Fruit fly (Drosophila melanogaster) whole organism, embryonic: Measurements from ENCODE around the gene Tsp29Fa.

Experiments
- ATbp ChIP-seq: fragments of 200-800 bp; sonication (Bioruptor generic); optimal IDR thresholded peaks from 2 replicates; lab custom pipeline; 2017; ENCODE audit warnings: missing biosample characterization, mild to moderate bottlenecking, missing genetic modification characterization, missing genetic modification reagents
- Asciz ChIP-seq: fragments of 200-800 bp; sonication (Bioruptor generic); optimal IDR thresholded peaks from 2 replicates; lab custom pipeline; 2017; ENCODE audit warnings: missing biosample characterization, mild to moderate bottlenecking, missing genetic modification characterization, missing genetic modification reagents
- Atf6 ChIP-seq: fragments of 200-800 bp; sonication (Bioruptor generic); IDR thresholded peaks from 2 replicates; pipeline ENCODE4 v1.3.6; 2022; ENCODE audit warnings: missing biosample characterization, missing genetic modification characterization
- Blimp-1 ChIP-seq: fragments of 200-800 bp; sonication (Bioruptor generic); optimal IDR thresholded peaks from 3 replicates; lab custom pipeline; 2018; ENCODE audit warnings: missing biosample characterization, missing genetic modification characterization, mild to moderate bottlenecking, moderate library complexity, missing genetic modification reagents
- Bteb2 ChIP-seq: fragments of 200-800 bp; sonication (Bioruptor generic); optimal IDR thresholded peaks from 2 replicates; lab custom pipeline; 2016; ENCODE audit warnings: missing biosample characterization, missing genetic modification characterization
- CG10267 ChIP-seq: fragments of 200-800 bp; sonication (Bioruptor generic); optimal IDR thresholded peaks from 2 replicates; lab custom pipeline; 2018; ENCODE audit warnings: missing biosample characterization, mild to moderate bottlenecking, missing genetic modification characterization, moderate library complexity
- CG10979 ChIP-seq: fragments of 200-800 bp; sonication (Bioruptor generic); optimal IDR thresholded peaks from 2 replicates; lab custom pipeline; 2018; ENCODE audit warnings: missing biosample characterization, mild to moderate bottlenecking, missing genetic modification characterization, moderate library complexity
- CG12391 ChIP-seq: fragments of 200-800 bp; sonication (Bioruptor generic); optimal IDR thresholded peaks from 3 replicates; lab custom pipeline; 2018; ENCODE audit warnings: missing biosample characterization, mild to moderate bottlenecking, missing genetic modification characterization, moderate library complexity
- CG13894 ChIP-seq: fragments of 200-800 bp; sonication (Bioruptor generic); optimal IDR thresholded peaks from 3 replicates; lab custom pipeline; 2018; ENCODE audit warnings: missing biosample characterization, mild to moderate bottlenecking, missing genetic modification characterization, moderate library complexity
- CG17359 ChIP-seq: fragments of 200-800 bp; sonication (Bioruptor generic); optimal IDR thresholded peaks from 3 replicates; lab custom pipeline; 2018; ENCODE audit warnings: missing biosample characterization, mild to moderate bottlenecking, missing genetic modification characterization, moderate library complexity
- CG18262 ChIP-seq: fragments of 200-800 bp; optimal IDR thresholded peaks from 3 replicates; lab custom pipeline; 2019; ENCODE audit warnings: missing biosample characterization, mild to moderate bottlenecking, missing genetic modification characterization, moderate library complexity
- CG2875 ChIP-seq: fragments of 200-800 bp; sonication (Bioruptor generic); optimal IDR thresholded peaks from 2 replicates; lab custom pipeline; 2017; ENCODE audit warnings: missing biosample characterization, mild to moderate bottlenecking, missing genetic modification characterization, missing genetic modification reagents
- CG4820 ChIP-seq: fragments of 200-800 bp; sonication (Bioruptor generic); optimal IDR thresholded peaks from 3 replicates; lab custom pipeline; 2016; ENCODE audit warnings: missing biosample characterization, missing genetic modification characterization
- CG6689 ChIP-seq: fragments of 200-800 bp; sonication (Bioruptor generic); IDR thresholded peaks from 2 replicates; pipeline ENCODE4 v1.3.6; 2022; ENCODE audit warnings: missing biosample characterization, missing genetic modification characterization
- CG7839 ChIP-seq: fragments of 200-800 bp; sonication (Bioruptor generic); optimal IDR thresholded peaks from 3 replicates; lab custom pipeline; 2018; ENCODE audit warnings: missing biosample characterization, mild to moderate bottlenecking, missing genetic modification characterization, moderate library complexity
- CG8388 ChIP-seq: fragments of 200-800 bp; sonication (Bioruptor generic); optimal IDR thresholded peaks from 2 replicates; lab custom pipeline; 2019; ENCODE audit warnings: missing biosample characterization, mild to moderate bottlenecking, missing genetic modification characterization, moderate library complexity
- CG9797 ChIP-seq: fragments of 200-800 bp; sonication (Bioruptor generic); optimal IDR thresholded peaks from 3 replicates; lab custom pipeline; 2018; ENCODE audit warnings: missing biosample characterization, mild to moderate bottlenecking, missing genetic modification characterization
- Deaf1 ChIP-seq: fragments of 200-800 bp; optimal IDR thresholded peaks from 3 replicates; lab custom pipeline; 2019; ENCODE audit warnings: missing biosample characterization, mild to moderate bottlenecking, missing genetic modification characterization, moderate library complexity
- Dfd ChIP-seq, 2 experiments: fragments of >200 bp; optimal IDR thresholded peaks; 2 replicates each; lab custom pipeline; 2017; ENCODE audit warnings: missing biosample characterization in 2 of 2, missing genetic modification characterization in 2 of 2
- Drgx ChIP-seq: fragments of 200-800 bp; sonication (Bioruptor generic); IDR thresholded peaks from 2 replicates; pipeline ENCODE4 v1.3.6; 2022; ENCODE audit warnings: missing biosample characterization, missing genetic modification characterization
- HLH4C ChIP-seq: fragments of 200-800 bp; sonication (Bioruptor generic); IDR thresholded peaks from 3 replicates; pipeline ENCODE4 v1.3.6; 2022; ENCODE audit warnings: missing biosample characterization, missing genetic modification characterization; ENCODE audit not compliant: partially characterized antibody
- HLH54F ChIP-seq: fragments of 200-800 bp; sonication (Bioruptor generic); optimal IDR thresholded peaks from 3 replicates; lab custom pipeline; 2016; ENCODE audit warnings: missing biosample characterization, missing genetic modification characterization
- Hr3 ChIP-seq: fragments of 200-800 bp; sonication (Bioruptor generic); optimal IDR thresholded peaks from 3 replicates; lab custom pipeline; 2016; ENCODE audit warnings: missing biosample characterization, missing genetic modification characterization
- Mes4 ChIP-seq: fragments of 200-800 bp; sonication (Bioruptor generic); optimal IDR thresholded peaks from 2 replicates; lab custom pipeline; 2016; ENCODE audit warnings: missing biosample characterization, missing genetic modification characterization
- NC2β ChIP-seq: fragments of 200-800 bp; sonication (Bioruptor generic); optimal IDR thresholded peaks from 2 replicates; lab custom pipeline; 2016; ENCODE audit warnings: missing biosample characterization, missing genetic modification characterization
- Ravus ChIP-seq: fragments of 200-800 bp; sonication (Bioruptor generic); IDR thresholded peaks from 2 replicates; pipeline ENCODE4 v1.3.6; 2022; ENCODE audit warnings: missing biosample characterization, missing genetic modification characterization
- Sox102F ChIP-seq: fragments of 200-800 bp; sonication (Bioruptor generic); optimal IDR thresholded peaks from 2 replicates; lab custom pipeline; 2018; ENCODE audit warnings: missing biosample characterization, mild to moderate bottlenecking, missing genetic modification characterization, moderate library complexity
- Xrp1 ChIP-seq: fragments of 200-800 bp; sonication (Bioruptor generic); IDR thresholded peaks from 2 replicates; pipeline ENCODE4 v1.3.6; 2022; ENCODE audit warnings: missing biosample characterization, missing genetic modification characterization
- ap ChIP-seq: fragments of 200-800 bp; sonication (Bioruptor generic); IDR thresholded peaks from 2 replicates; pipeline ENCODE4 v1.3.6; 2022; ENCODE audit warnings: missing biosample characterization, missing genetic modification characterization
- bsh ChIP-seq, 2 experiments: fragments of 200-800 bp; sonication (Bioruptor generic); optimal IDR thresholded peaks; 2 replicates each; lab custom pipeline; 2017 to 2018; ENCODE audit warnings: mild to moderate bottlenecking in 2 of 2, missing biosample characterization in 2 of 2, missing genetic modification characterization in 2 of 2, moderate library complexity in 1 of 2
- ci ChIP-seq: fragments of 200-800 bp; sonication (Bioruptor generic); IDR thresholded peaks from 3 replicates; pipeline ENCODE4 v1.3.6; 2022; ENCODE audit warnings: missing biosample characterization, missing genetic modification characterization
- disco-r ChIP-seq: fragments of 200-800 bp; sonication (Bioruptor generic); optimal IDR thresholded peaks from 2 replicates; lab custom pipeline; 2016; ENCODE audit warnings: missing biosample characterization, missing genetic modification characterization
- dmrt11E ChIP-seq: fragments of 200-800 bp; sonication (Bioruptor generic); optimal IDR thresholded peaks from 3 replicates; lab custom pipeline; 2018; ENCODE audit warnings: missing biosample characterization, mild to moderate bottlenecking, missing genetic modification characterization, moderate library complexity
- fd96Cb ChIP-seq: fragments of 200-800 bp; sonication (Bioruptor generic); optimal IDR thresholded peaks from 2 replicates; lab custom pipeline; 2018; ENCODE audit warnings: missing biosample characterization, mild to moderate bottlenecking, missing genetic modification characterization, moderate library complexity
- fru ChIP-seq: fragments of >200 bp; optimal IDR thresholded peaks from 2 replicates; lab custom pipeline; 2017
- gem ChIP-seq: fragments of 200-800 bp; sonication (Bioruptor generic); optimal IDR thresholded peaks from 2 replicates; lab custom pipeline; 2019; ENCODE audit warnings: missing biosample characterization, mild to moderate bottlenecking, missing genetic modification characterization, moderate library complexity
- gsb-n ChIP-seq: fragments of 200-800 bp; sonication (Bioruptor generic); optimal IDR thresholded peaks from 3 replicates; lab custom pipeline; 2018; ENCODE audit warnings: missing biosample characterization, mild to moderate bottlenecking, missing genetic modification characterization
- hbn ChIP-seq: fragments of 200-800 bp; sonication (Bioruptor generic); IDR thresholded peaks from 2 replicates; pipeline ENCODE4 v1.3.6; 2022; ENCODE audit warnings: missing biosample characterization, missing genetic modification characterization; ENCODE audit not compliant: partially characterized antibody
- kni ChIP-seq: fragments of 200-800 bp; sonication (Bioruptor generic); optimal IDR thresholded peaks from 3 replicates; lab custom pipeline; 2017; ENCODE audit warnings: mild to moderate bottlenecking, missing biosample characterization, missing genetic modification reagents, missing genetic modification characterization
- lab ChIP-seq: fragments of 200-800 bp; sonication (Bioruptor generic); optimal IDR thresholded peaks from 3 replicates; lab custom pipeline; 2017; ENCODE audit warnings: missing biosample characterization, missing genetic modification characterization, mild to moderate bottlenecking, moderate library complexity, missing genetic modification reagents
- lbe ChIP-seq: fragments of 200-800 bp; sonication (Bioruptor generic); optimal IDR thresholded peaks from 2 replicates; lab custom pipeline; 2016; ENCODE audit warnings: missing biosample characterization, mild to moderate bottlenecking, missing genetic modification characterization
- nom ChIP-seq: fragments of 200-800 bp; sonication (Bioruptor generic); optimal IDR thresholded peaks from 2 replicates; lab custom pipeline; 2017; ENCODE audit warnings: missing biosample characterization, missing genetic modification characterization, mild to moderate bottlenecking, moderate library complexity, missing genetic modification reagents
- rib ChIP-seq: fragments of 200-800 bp; sonication (Bioruptor generic); IDR thresholded peaks from 2 replicates; pipeline ENCODE4 v1.3.6; 2022; ENCODE audit warnings: missing biosample characterization, missing genetic modification characterization
- row ChIP-seq: fragments of 200-800 bp; sonication (Bioruptor generic); IDR thresholded peaks from 3 replicates; pipeline ENCODE4 v1.3.6; 2022; ENCODE audit warnings: missing biosample characterization, missing genetic modification characterization
- sens ChIP-seq: fragments of 200-800 bp; sonication (Bioruptor generic); peaks from one replicate; lab custom pipeline; 2016; ENCODE audit warnings: missing biosample characterization, missing genetic modification characterization
- sim ChIP-seq: fragments of 200-800 bp; sonication (Bioruptor generic); IDR thresholded peaks from 2 replicates; pipeline ENCODE4 v1.3.6; 2022; ENCODE audit warnings: missing biosample characterization, missing genetic modification characterization
- so ChIP-seq: fragments of 200-800 bp; sonication (Bioruptor generic); IDR thresholded peaks from 3 replicates; pipeline ENCODE4 v1.3.6; 2022; ENCODE audit warnings: missing biosample characterization, missing genetic modification characterization
- tgo ChIP-seq: fragments of 200-800 bp; sonication (Bioruptor generic); IDR thresholded peaks from 3 replicates; pipeline ENCODE4 v1.3.6; 2022; ENCODE audit warnings: missing biosample characterization, missing genetic modification characterization
- vfl ChIP-seq: fragments of 200-800 bp; sonication (Bioruptor generic); optimal IDR thresholded peaks from 2 replicates; lab custom pipeline; 2016; ENCODE audit warnings: missing biosample characterization, missing genetic modification characterization

Gene Tsp29Fa

DNA sequence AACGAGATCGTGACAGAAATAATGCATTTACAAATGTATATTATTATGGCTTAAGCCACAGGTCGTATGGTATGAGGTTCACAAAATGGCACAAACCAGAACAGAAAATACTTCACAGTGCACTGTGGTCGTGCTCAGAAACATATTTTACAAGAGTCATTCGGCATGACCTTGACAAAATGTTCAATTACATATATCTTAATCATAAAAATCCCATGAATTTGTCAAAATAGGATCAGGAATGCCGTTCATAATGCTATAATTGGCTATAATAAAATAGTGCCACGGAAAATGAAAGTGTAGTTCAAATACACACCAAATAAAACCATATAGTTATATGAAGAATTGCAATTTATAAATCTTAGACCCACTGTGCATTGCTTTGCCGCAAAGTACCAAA lies 14.1 kb upstream of the Tsp29Fa start:
- TF ChIP-seq rib (GFP tag; lab: Robert Waterston, UW) = no peak
- TF ChIP-seq bsh (GFP tag; optimal IDR thresholded peaks at IDR 0.05; lab: Kevin White, UChicago) = peak in 1 of 2 experiments; percentile 29
- no peak for TF ChIP-seq CG2875 (GFP tag; lab: Kevin White, UChicago)
- no peak for TF ChIP-seq CG13894
- TF ChIP-seq NC2β = no peak
- no peak for TF ChIP-seq hbn (GFP tag; lab: Robert Waterston, UW)
- no peak for TF ChIP-seq Mes4 (GFP tag; lab: Kevin White, UChicago)
- no peak for TF ChIP-seq sim (GFP tag; lab: Robert Waterston, UW)
- TF ChIP-seq Bteb2 (GFP tag; lab: Kevin White, UChicago) = no peak
- no peak for TF ChIP-seq disco-r (GFP tag; lab: Kevin White, UChicago)
- TF ChIP-seq CG9797 (GFP tag; lab: Kevin White, UChicago) = no peak
- TF ChIP-seq so (GFP tag; lab: Robert Waterston, UW) = no peak
- peak; percentile 7 for TF ChIP-seq nom
- TF ChIP-seq ap (GFP tag; lab: Robert Waterston, UW) = no peak
- peak; percentile 21 for TF ChIP-seq sens (GFP tag; lab: Kevin White, UChicago)
- no peak for TF ChIP-seq fru (lab: Kevin White, UChicago)
- TF ChIP-seq Drgx (GFP tag; lab: Robert Waterston, UW) = peak; percentile 44; the same call in 1 of the 2 replicates
- no peak for TF ChIP-seq Deaf1
- TF ChIP-seq kni (GFP tag; lab: Kevin White, UChicago) = no peak
- TF ChIP-seq, all 482 proteins: peak for 4

dm6 chr2L:8920294-8920693 lies 13.5 kb upstream of the Tsp29Fa start:
- TF ChIP-seq row (GFP tag; lab: Robert Waterston, UW) (0 out of 3 replicates have a peak, but pooled peaks have one; percentile 35), HLH54F (no peak), CG4820 (GFP tag; lab: Kevin White, UChicago) (peak; percentile 20), Ravus (GFP tag; lab: Robert Waterston, UW) (no peak), CG7839 (tag; lab: Kevin White, UChicago) (peak; percentile 28), ATbp (peak; percentile 13), CG10979 (peak; percentile 38), Drgx (GFP tag; lab: Robert Waterston, UW) (peak; percentile 61), tgo (GFP tag; lab: Robert Waterston, UW) (0 out of 3 replicates have a peak, but pooled peaks have one; percentile 31), bsh (GFP tag; optimal IDR thresholded peaks at IDR 0.05; lab: Kevin White, UChicago) (peak; percentile 32 to 53), Asciz (peak; percentile 15), Hr3 (GFP tag; lab: Kevin White, UChicago) (peak; percentile 4), lbe (GFP tag; lab: Kevin White, UChicago) (peak; percentile 79), CG12391 (tag; lab: Kevin White, UChicago) (peak; percentile 32), HLH4C (GFP tag; lab: Robert Waterston, UW) (no peak), gsb-n (tag; lab: Kevin White, UChicago) (peak; percentile 6), lab (GFP tag; lab: Kevin White, UChicago) (peak; percentile 12), ci (0 out of 3 replicates have a peak, but pooled peaks have one; percentile 24), dmrt11E (tag; lab: Kevin White, UChicago) (peak; percentile 9), Blimp-1 (GFP tag; lab: Kevin White, UChicago) (peak; percentile 52), CG6689 (peak; percentile 31; the same call in 1 of the 2 replicates), nom (peak; percentile 51), CG17359 (tag; lab: Kevin White, UChicago) (peak; percentile 51), CG18262 (tag; lab: Kevin White, UChicago) (peak; percentile 37), Sox102F (GFP tag; lab: Kevin White, UChicago) (peak; percentile 57), Xrp1 (GFP tag; lab: Robert Waterston, UW) (peak; percentile 50; the same call in 1 of the 2 replicates), CG8388 (peak; percentile 32), gem (tag; lab: Kevin White, UChicago) (peak; percentile 61), CG10267 (tag; lab: Kevin White, UChicago) (peak; percentile 2), vfl (GFP tag; lab: Kevin White, UChicago) (no peak), Dfd (GFP tag; optimal IDR thresholded peaks at IDR 0.05; lab: Kevin White, UChicago) (no peak), Atf6 (GFP tag; lab: Robert Waterston, UW) (no peak), fd96Cb (tag; lab: Kevin White, UChicago) (peak; percentile 19)
